Worm (Caenorhabditis elegans) whole organism, L3 larva: ENCODE data around the gene F31E8.4.

Experiments
- ceh-82 ChIP-seq: fragments of 150-350 bp; optimal IDR thresholded peaks from 2 replicates; lab custom pipeline; 2014; ENCODE audit warnings: missing biosample characterization, missing genetic modification characterization
- egl-5 ChIP-seq: fragments of 150-350 bp; optimal IDR thresholded peaks from 2 replicates; lab custom pipeline; 2017; ENCODE audit warnings: missing biosample characterization, missing genetic modification reagents, missing genetic modification characterization, inconsistent platforms
- hmg-11 ChIP-seq: sonication (generic microtip); optimal IDR thresholded peaks from 2 replicates; lab custom pipeline; 2016; ENCODE audit warnings: missing genetic modification characterization, missing compliant biosample characterization
- jun-1 ChIP-seq: fragments of 150-350 bp; optimal IDR thresholded peaks from 2 replicates; lab custom pipeline; 2014; ENCODE audit warnings: missing biosample characterization, missing genetic modification reagents, missing genetic modification characterization
- lin-39 ChIP-seq: fragments of 150-350 bp; optimal IDR thresholded peaks from 2 replicates; lab custom pipeline; 2018; ENCODE audit warnings: missing biosample characterization, missing genetic modification reagents, missing genetic modification characterization
- nhr-28 ChIP-seq: fragments of 150-350 bp; optimal IDR thresholded peaks from 2 replicates; lab custom pipeline; 2014; ENCODE audit warnings: missing biosample characterization, missing genetic modification characterization
- tbx-2 ChIP-seq: sonication (generic microtip); optimal IDR thresholded peaks from 2 replicates; lab custom pipeline; 2016; ENCODE audit warnings: mild to moderate bottlenecking, missing genetic modification characterization, missing compliant biosample characterization

ce11 chrII:6821118-6821517 lies 21.2 kb upstream of the F31E8.4 start:
- TF ChIP-seq hmg-11 (tag; lab: Kevin White, UChicago) (no peak), nhr-28 (no peak), ceh-82 (no peak), egl-5 (no peak), jun-1 (no peak), lin-39 (tag; lab: Kevin White, UChicago) (no peak), tbx-2 (tag; lab: Kevin White, UChicago) (no peak)
